Worm (Caenorhabditis elegans) whole organism, midembryonic: ENCODE measurements around the gene C49H3.16.

ENCODE experiments used
- klf-2 ChIP-seq: fragments of 200-800 bp; sonication (Bioruptor generic); conservative IDR thresholded peaks from 2 replicates; pipeline ENCODE4 v1.3.6; 2022; ENCODE audit warnings: missing genetic modification reagents, missing genetic modification characterization, missing compliant biosample characterization
- tab-1 ChIP-seq: fragments of 200-800 bp; sonication (Bioruptor generic); IDR thresholded peaks from 2 replicates; pipeline ENCODE4 v1.3.6; 2022; ENCODE audit warnings: missing genetic modification characterization, missing compliant biosample characterization

- TF ChIP-seq klf-2 (GFP tag; lab: Robert Waterston, UW) (no peak), tab-1 (GFP tag; lab: Robert Waterston, UW) (no peak)
These were observed 41.7 kb downstream of the C49H3.16 start for ce11 chrIV:7961889-7962342.
